Fruit fly (Drosophila melanogaster): ENCODE measurements around the gene Tango6.

Tango6 gene

DNA sequence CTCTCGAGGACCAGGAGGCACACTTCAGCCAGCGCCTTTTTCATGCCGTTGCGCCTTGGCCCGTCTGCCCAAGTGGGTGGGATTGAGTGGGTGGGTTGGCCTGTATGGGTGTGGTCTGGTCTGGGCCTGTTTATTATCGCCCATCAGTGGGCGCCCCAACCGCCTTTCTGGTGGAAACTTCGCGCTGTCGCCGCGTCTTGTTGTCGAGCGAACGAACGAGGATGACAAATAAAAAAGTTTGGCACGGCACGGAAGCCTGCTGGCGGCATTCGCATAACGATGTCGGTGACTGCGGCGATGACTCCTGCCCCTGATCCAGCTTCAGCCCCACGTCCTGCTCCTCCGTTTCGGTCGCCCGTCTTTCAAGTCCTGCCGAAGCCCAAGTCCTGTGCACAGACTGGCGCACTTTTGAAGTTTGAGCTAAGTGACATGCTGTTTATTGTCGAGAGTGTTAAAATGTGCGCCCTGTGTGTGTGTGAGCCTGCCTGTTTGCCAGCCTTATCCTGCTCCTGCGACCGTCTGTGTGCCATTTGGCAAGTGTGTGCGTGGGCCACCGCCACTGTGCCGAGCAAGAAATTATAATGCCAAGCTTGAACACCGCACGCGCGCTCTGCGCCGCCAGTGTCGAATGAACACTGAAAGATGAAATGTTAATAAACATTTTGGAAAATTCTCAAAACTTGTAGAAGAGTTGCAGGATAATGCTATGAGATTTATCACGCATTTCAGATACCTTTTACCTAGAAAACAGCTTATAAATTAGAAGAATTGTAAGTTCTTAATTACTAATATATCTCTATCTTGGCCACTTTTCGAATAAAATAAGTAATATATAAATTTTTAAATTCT, 45.4 kb downstream of the Tango6 start (continued):
- TF ChIP-seq Nf-YA (GFP tag; IDR thresholded peaks at IDR 0.05) (no peak), ssp (GFP tag; IDR thresholded peaks at IDR 0.05) (0 out of 2 replicates have a peak, but pooled peaks have one; percentile 11), hkb (optimal IDR thresholded peaks at IDR 0.05) (no peak), hkb (GFP tag; IDR thresholded peaks at IDR 0.05) (peak; percentile 73), fd102C (GFP tag; optimal IDR thresholded peaks at IDR 0.05) (no peak), CG1233 (GFP tag; optimal IDR thresholded peaks at IDR 0.05) (peak; percentile 74), stwl (tag; optimal IDR thresholded peaks at IDR 0.05) (no peak), D19B (GFP tag; optimal IDR thresholded peaks at IDR 0.05) (peak; percentile 62), Myb (GFP tag; optimal IDR thresholded peaks at IDR 0.05) (peak; percentile 4), ERR (GFP tag; optimal IDR thresholded peaks at IDR 0.05) (no peak), wor (GFP tag; IDR thresholded peaks at IDR 0.05) (peak; percentile 46; the same call in 1 of the 2 replicates), br (optimal IDR thresholded peaks at IDR 0.05) (no peak), gfzf (GFP tag; optimal IDR thresholded peaks at IDR 0.05) (no peak), NFAT (GFP tag; IDR thresholded peaks at IDR 0.05) (0 out of 2 replicates have a peak, but pooled peaks have one; percentile 5), lbe (GFP tag; optimal IDR thresholded peaks at IDR 0.05) (no peak), row (GFP tag; IDR thresholded peaks at IDR 0.05) (peak; percentile 82), HLHmδ (GFP tag; optimal IDR thresholded peaks at IDR 0.05) (no peak), CG13123 (GFP tag; optimal IDR thresholded peaks at IDR 0.05) (peak; percentile 30), CG9727 (GFP tag; optimal IDR thresholded peaks at IDR 0.05) (peak; percentile 77), slou (GFP tag; optimal IDR thresholded peaks at IDR 0.05) (peak; percentile 70), vvl (GFP tag; IDR thresholded peaks at IDR 0.05) (peak; percentile 76), zfh2 (GFP tag; optimal IDR thresholded peaks at IDR 0.05) (peak; percentile 10), CG8359 (GFP tag; optimal IDR thresholded peaks at IDR 0.05; ENCODE audit: borderline replicate concordance) (peak; percentile 27), pros (GFP tag; optimal IDR thresholded peaks at IDR 0.05) (no peak), CG14441 (GFP tag; IDR thresholded peaks at IDR 0.05) (peak; percentile 50), Mad (GFP tag; optimal IDR thresholded peaks at IDR 0.05) (no peak), CG18262 (tag; optimal IDR thresholded peaks at IDR 0.05) (peak; percentile 73), stc (GFP tag; IDR thresholded peaks at IDR 0.05) (peak; percentile 54), CG12219 (GFP tag; optimal IDR thresholded peaks at IDR 0.05) (peak; percentile 30), CG34422 (GFP tag; IDR thresholded peaks at IDR 0.05) (peak; percentile 50; the same call in 1 of the 3 replicates), Xrp1 (GFP tag; IDR thresholded peaks at IDR 0.05) (peak; percentile 73), CG15479 (GFP tag; optimal IDR thresholded peaks at IDR 0.05) (no peak), CG4707 (GFP tag; optimal IDR thresholded peaks at IDR 0.05) (no peak), Abd-B (GFP tag; optimal IDR thresholded peaks at IDR 0.05) (peak; percentile 53), MTF-1 (GFP tag; optimal IDR thresholded peaks at IDR 0.05; ENCODE audit: borderline replicate concordance) (no peak), CG14014 (GFP tag; IDR thresholded peaks at IDR 0.05) (peak; percentile 63), gcm2 (GFP tag; optimal IDR thresholded peaks at IDR 0.05) (no peak), fd3F (GFP tag; optimal IDR thresholded peaks at IDR 0.05) (peak; percentile 65), CG6272 (GFP tag; IDR thresholded peaks at IDR 0.05) (no peak), en (GFP tag; optimal IDR thresholded peaks at IDR 0.05) (no peak), CG10654 (GFP tag; optimal IDR thresholded peaks at IDR 0.05) (peak; percentile 11), dimm (GFP tag; IDR thresholded peaks at IDR 0.05) (no peak), CG1792 (GFP tag; optimal IDR thresholded peaks at IDR 0.05) (no peak), Lim3 (GFP tag; IDR thresholded peaks at IDR 0.05) (no peak), CG8924 (tag; optimal IDR thresholded peaks at IDR 0.05) (peak; percentile 83), CG16779 (GFP tag; IDR thresholded peaks at IDR 0.05) (no peak), Dll (GFP tag; IDR thresholded peaks at IDR 0.05; ENCODE audit: partially characterized antibody) (no peak), CG10431 (GFP tag; optimal IDR thresholded peaks at IDR 0.05) (peak; percentile 37), CG17912 (GFP tag; optimal IDR thresholded peaks at IDR 0.05) (peak; percentile 15), CG10209 (GFP tag; optimal IDR thresholded peaks at IDR 0.05) (peak; percentile 76)
